Worm (Caenorhabditis elegans): ENCODE measurements around the gene atf-4.
A peak's percentile ranks its signal among the peaks of the same experiment; 100 is the strongest.

- TF ChIP-seq ces-1 (GFP tag; optimal IDR thresholded peaks at IDR 0.05) (peak; percentile 79), nhr-76 (tag; optimal IDR thresholded peaks at IDR 0.05) (no peak), unc-62 (GFP tag; optimal IDR thresholded peaks at IDR 0.05) (no peak), elt-3 (tag; optimal IDR thresholded peaks at IDR 0.05) (no peak), nhr-12 (tag; optimal IDR thresholded peaks at IDR 0.05) (no peak), ceh-43 (GFP tag; optimal IDR thresholded peaks at IDR 0.05) (no peak), ztf-11 (tag; optimal IDR thresholded peaks at IDR 0.05) (no peak), nhr-28 (tag; optimal IDR thresholded peaks at IDR 0.05) (no peak), snpc-4 (tag; optimal IDR thresholded peaks at IDR 0.05) (no peak)
These were observed 27.7 kb upstream of the atf-4 start for ce11 chrX:14838339-14838738.

All from whole organism, mixed stage, embryonic.